Worm (Caenorhabditis elegans) whole organism, mixed stage, embryonic: ENCODE measurements around the gene M28.10.

Experiments used
- M03D4.4 ChIP-seq: sonication (generic microtip); optimal IDR thresholded peaks from 2 replicates; lab custom pipeline; 2017; ENCODE audit warnings: mild to moderate bottlenecking, missing genetic modification characterization, missing compliant biosample characterization
- bed-3 ChIP-seq: fragments of 200-800 bp; sonication (Bioruptor generic); optimal IDR thresholded peaks from 3 replicates; lab custom pipeline; 2018; ENCODE audit warnings: mild to moderate bottlenecking, missing genetic modification characterization, moderate library complexity, missing compliant biosample characterization
- blmp-1 ChIP-seq: fragments of 150-350 bp; optimal IDR thresholded peaks from 2 replicates; lab custom pipeline; 2014; ENCODE audit warnings: missing biosample characterization, missing genetic modification characterization
- ceh-39 ChIP-seq: fragments of 150-350 bp; optimal IDR thresholded peaks from 2 replicates; lab custom pipeline; 2014; ENCODE audit warnings: missing biosample characterization, missing genetic modification characterization
- ceh-83 ChIP-seq: fragments of 200-800 bp; sonication (Bioruptor generic); optimal IDR thresholded peaks from 2 replicates; lab custom pipeline; 2018; ENCODE audit warnings: mild to moderate bottlenecking, missing genetic modification characterization, missing compliant biosample characterization
- ces-1 ChIP-seq: fragments of 150-350 bp; optimal IDR thresholded peaks from 2 replicates; lab custom pipeline; 2014; ENCODE audit warnings: missing biosample characterization, missing genetic modification reagents, missing genetic modification characterization
- cnd-1 ChIP-seq: fragments of 200-800 bp; sonication (Bioruptor generic); optimal IDR thresholded peaks from 2 replicates; lab custom pipeline; 2018; ENCODE audit warnings: mild to moderate bottlenecking, missing genetic modification characterization, missing compliant biosample characterization
- drap-1 ChIP-seq: fragments of 200-800 bp; sonication (Bioruptor generic); optimal IDR thresholded peaks from 3 replicates; lab custom pipeline; 2018; ENCODE audit warnings: mild to moderate bottlenecking, missing genetic modification characterization, missing compliant biosample characterization
- elt-1 ChIP-seq: sonication (generic microtip); optimal IDR thresholded peaks from 2 replicates; lab custom pipeline; 2017; ENCODE audit warnings: missing genetic modification characterization, mild to moderate bottlenecking, missing compliant biosample characterization, antibody characterized with exemption, moderate library complexity, borderline replicate concordance; ENCODE audit not compliant: insufficient read depth
- elt-3 ChIP-seq: fragments of 150-350 bp; optimal IDR thresholded peaks from 2 replicates; lab custom pipeline; 2014; ENCODE audit warnings: missing biosample characterization, missing genetic modification characterization
- flh-1 ChIP-seq: fragments of 200-800 bp; sonication (Bioruptor generic); optimal IDR thresholded peaks from 2 replicates; lab custom pipeline; 2018; ENCODE audit warnings: mild to moderate bottlenecking, missing genetic modification characterization, moderate library complexity, missing compliant biosample characterization
- ham-2 ChIP-seq: fragments of 200-800 bp; sonication (Bioruptor generic); optimal IDR thresholded peaks from 2 replicates; lab custom pipeline; 2018; ENCODE audit warnings: mild to moderate bottlenecking, missing genetic modification characterization, missing compliant biosample characterization
- hlh-1 ChIP-seq: fragments of 150-350 bp; optimal IDR thresholded peaks from 2 replicates; lab custom pipeline; 2014; ENCODE audit warnings: missing biosample characterization, missing genetic modification reagents, missing genetic modification characterization
- lin-32 ChIP-seq: fragments of 200-800 bp; sonication (Bioruptor generic); optimal IDR thresholded peaks from 2 replicates; lab custom pipeline; 2018; ENCODE audit warnings: mild to moderate bottlenecking, missing genetic modification characterization, missing compliant biosample characterization
- lsy-2 ChIP-seq: fragments of 150-350 bp; optimal IDR thresholded peaks from 2 replicates; lab custom pipeline; 2014; ENCODE audit warnings: missing biosample characterization, missing genetic modification characterization
- mab-5 ChIP-seq: fragments of 150-350 bp; optimal IDR thresholded peaks from 2 replicates; lab custom pipeline; 2014; ENCODE audit warnings: missing biosample characterization, missing genetic modification characterization
- mep-1 ChIP-seq: fragments of 150-350 bp; optimal IDR thresholded peaks from 2 replicates; lab custom pipeline; 2017; ENCODE audit warnings: missing biosample characterization, missing genetic modification reagents, missing genetic modification characterization, inconsistent platforms
- mls-2 ChIP-seq: sonication (generic microtip); optimal IDR thresholded peaks from 2 replicates; lab custom pipeline; 2016; ENCODE audit warnings: mild to moderate bottlenecking, missing genetic modification characterization, moderate library complexity, missing compliant biosample characterization
- nhr-12 ChIP-seq: fragments of 150-350 bp; optimal IDR thresholded peaks from 2 replicates; lab custom pipeline; 2014; ENCODE audit warnings: missing biosample characterization, missing genetic modification characterization
- nhr-2 ChIP-seq: fragments of 150-350 bp; optimal IDR thresholded peaks from 2 replicates; lab custom pipeline; 2014; ENCODE audit warnings: missing biosample characterization, missing genetic modification characterization
- nhr-76 ChIP-seq: sonication (generic microtip); optimal IDR thresholded peaks from 2 replicates; lab custom pipeline; 2017; ENCODE audit warnings: missing biosample characterization, missing genetic modification characterization
- pha-4 ChIP-seq: fragments of 150-350 bp; optimal IDR thresholded peaks from 2 replicates; lab custom pipeline; 2018; ENCODE audit warnings: missing biosample characterization, missing genetic modification reagents, missing genetic modification characterization
- sem-2 ChIP-seq: fragments of 200-800 bp; sonication (Bioruptor generic); optimal IDR thresholded peaks from 2 replicates; lab custom pipeline; 2018; ENCODE audit warnings: mild to moderate bottlenecking, missing genetic modification characterization, missing compliant biosample characterization
- sptf-1 ChIP-seq: sonication (generic microtip); optimal IDR thresholded peaks from 2 replicates; lab custom pipeline; 2017; ENCODE audit warnings: mild to moderate bottlenecking, missing genetic modification characterization, moderate library complexity, missing compliant biosample characterization
- tbx-8 ChIP-seq: fragments of 200-800 bp; sonication (Bioruptor generic); optimal IDR thresholded peaks from 2 replicates; lab custom pipeline; 2018; ENCODE audit warnings: mild to moderate bottlenecking, missing genetic modification characterization, moderate library complexity, missing compliant biosample characterization
- unc-120 ChIP-seq: sonication (generic microtip); optimal IDR thresholded peaks from 2 replicates; lab custom pipeline; 2017; ENCODE audit warnings: missing genetic modification characterization, missing compliant biosample characterization; ENCODE audit not compliant: poor library complexity, severe bottlenecking
- unc-39 ChIP-seq: fragments of 150-350 bp; optimal IDR thresholded peaks from 2 replicates; lab custom pipeline; 2014; ENCODE audit warnings: missing biosample characterization, missing genetic modification characterization
- unc-62 ChIP-seq: fragments of 150-350 bp; optimal IDR thresholded peaks from 2 replicates; lab custom pipeline; 2014; ENCODE audit warnings: missing biosample characterization, missing genetic modification reagents, missing genetic modification characterization
- zip-8 ChIP-seq: fragments of 150-350 bp; optimal IDR thresholded peaks from 2 replicates; lab custom pipeline; 2014; ENCODE audit warnings: missing biosample characterization, missing genetic modification characterization
- ztf-11 ChIP-seq: fragments of 150-350 bp; optimal IDR thresholded peaks from 2 replicates; lab custom pipeline; 2014; ENCODE audit warnings: missing biosample characterization, missing genetic modification characterization

Gene M28.10

DNA sequence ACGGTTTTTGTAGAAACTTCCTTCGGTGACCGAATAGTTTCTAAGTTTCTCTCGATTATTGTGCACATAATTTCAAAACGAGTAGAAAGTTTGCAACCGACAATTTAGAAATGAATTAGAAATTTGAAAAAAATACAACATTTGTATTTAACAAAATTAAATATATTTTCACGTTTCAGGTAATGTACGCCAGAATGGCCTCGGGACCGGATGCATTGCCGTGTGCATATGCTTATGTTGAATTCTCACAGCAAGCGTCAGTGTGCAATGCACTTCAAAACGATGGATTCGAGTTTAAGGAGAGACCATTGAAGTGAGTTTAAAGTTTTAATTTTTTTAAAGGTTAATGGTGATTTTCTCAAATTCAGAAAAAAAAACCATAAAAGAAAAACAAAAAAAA lies 13.6 kb downstream of the M28.10 start, which contains the start of gene marc-2:
marc-2 (minus strand) TSS at position 101 of the 400 bp plus-strand sequence.
- TF ChIP-seq hlh-1 (tag; lab: Kevin White, UChicago), result no peak
- TF ChIP-seq tbx-8 (GFP tag; lab: Kevin White, UChicago), result no peak
- TF ChIP-seq ceh-39 (tag; lab: Kevin White, UChicago), result no peak
- no peak for TF ChIP-seq mab-5 (tag; lab: Kevin White, UChicago)
- TF ChIP-seq mls-2 (tag; lab: Kevin White, UChicago), result no peak
- TF ChIP-seq ztf-11 (tag; lab: Kevin White, UChicago), result no peak
- TF ChIP-seq sptf-1, result no peak
- TF ChIP-seq nhr-12 (tag; lab: Kevin White, UChicago), result no peak
- no peak for TF ChIP-seq nhr-76 (tag; lab: Kevin White, UChicago)
- TF ChIP-seq drap-1 (GFP tag; lab: Kevin White, UChicago), result no peak
- no peak for TF ChIP-seq unc-62 (GFP tag; lab: Kevin White, UChicago)
- no peak for TF ChIP-seq unc-39 (tag; lab: Kevin White, UChicago)
- no peak for TF ChIP-seq lsy-2
- TF ChIP-seq bed-3, result no peak
- TF ChIP-seq cnd-1 (tag; lab: Kevin White, UChicago), result no peak

- TF ChIP-seq unc-39 (tag; lab: Kevin White, UChicago) (no peak), mep-1 (tag; lab: Kevin White, UChicago) (no peak), mab-5 (tag; lab: Kevin White, UChicago) (no peak), sem-2 (GFP tag; lab: Kevin White, UChicago) (no peak), lsy-2 (no peak), elt-3 (tag; lab: Kevin White, UChicago) (no peak), nhr-2 (tag; lab: Kevin White, UChicago) (no peak), flh-1 (GFP tag; lab: Kevin White, UChicago) (no peak), ham-2 (no peak), sptf-1 (no peak), drap-1 (GFP tag; lab: Kevin White, UChicago) (no peak), pha-4 (tag; lab: Kevin White, UChicago) (no peak), ceh-83 (GFP tag; lab: Kevin White, UChicago) (no peak), M03D4.4 (tag; lab: Kevin White, UChicago) (no peak), lin-32 (GFP tag; lab: Kevin White, UChicago) (no peak), blmp-1 (tag; lab: Kevin White, UChicago) (no peak), unc-120 (tag; lab: Kevin White, UChicago) (no peak)
Measured at ce11 chrII:10661448-10662064, 14.2 kb downstream of the M28.10 start.

DNA sequence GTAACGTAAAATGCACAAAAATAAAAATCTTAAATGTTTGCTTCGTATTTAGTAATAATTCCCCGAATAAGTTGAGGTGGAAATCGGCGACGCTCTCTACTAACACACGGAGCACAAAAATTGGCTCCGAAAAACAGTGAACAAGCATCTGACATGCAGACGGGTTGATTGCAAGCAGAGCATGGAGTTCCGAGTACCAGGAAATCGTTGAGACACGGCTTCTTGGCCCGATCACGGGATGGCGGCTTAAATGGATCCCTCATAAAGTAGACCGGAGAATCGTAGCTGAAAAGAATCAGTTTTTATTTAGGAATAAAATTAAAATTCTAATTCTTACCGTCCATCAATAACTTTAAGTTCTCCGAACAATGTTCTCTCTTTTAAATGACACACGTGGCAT lies 15.0 kb downstream of the M28.10 start:
- TF ChIP-seq nhr-76 (tag; lab: Kevin White, UChicago) (no peak), ceh-83 (GFP tag; lab: Kevin White, UChicago) (peak; percentile 15)

DNA sequence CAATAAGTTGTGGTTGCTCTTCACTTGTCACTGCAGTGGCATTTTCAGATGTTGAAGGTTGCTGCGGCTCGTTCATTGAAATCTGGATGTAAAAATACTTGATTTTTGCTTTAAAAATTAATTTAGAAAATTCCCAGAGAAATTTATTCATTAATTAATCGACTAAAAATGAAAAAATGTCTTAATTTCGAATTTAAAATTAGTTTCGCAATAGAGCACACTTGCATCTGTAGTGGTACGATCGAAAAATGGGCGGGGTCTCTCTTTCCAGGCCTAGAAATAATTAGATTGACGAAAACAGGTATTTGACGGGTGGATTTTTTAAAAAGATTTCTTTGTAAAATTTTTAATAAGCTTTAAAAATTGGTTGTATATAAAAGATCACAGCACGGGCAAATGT lies 15.4 kb downstream of the M28.10 start, which contains the start of gene D2089.8:
D2089.8 (minus strand) TSS at position 84 of the 400 bp plus-strand sequence.
- TF ChIP-seq zip-8 (tag; lab: Kevin White, UChicago), result no peak
- peak; percentile 51 for TF ChIP-seq ceh-39 (tag; lab: Kevin White, UChicago)
- no peak for TF ChIP-seq bed-3
- peak; percentile 43 for TF ChIP-seq ces-1 (GFP tag; lab: Kevin White, UChicago)
- TF ChIP-seq, all 35 proteins: peak for 2

- no peak for TF ChIP-seq elt-3 (tag; lab: Kevin White, UChicago)
- TF ChIP-seq mep-1 (tag; lab: Kevin White, UChicago), result no peak
- no peak for TF ChIP-seq unc-39 (tag; lab: Kevin White, UChicago)
- no peak for TF ChIP-seq pha-4 (tag; lab: Kevin White, UChicago)
- TF ChIP-seq ceh-39 (tag; lab: Kevin White, UChicago), result no peak
- no peak for TF ChIP-seq drap-1 (GFP tag; lab: Kevin White, UChicago)
- TF ChIP-seq unc-62 (GFP tag; lab: Kevin White, UChicago), result no peak
- TF ChIP-seq M03D4.4 (tag; lab: Kevin White, UChicago), result no peak
- TF ChIP-seq elt-1 (tag; lab: Kevin White, UChicago), result no peak
- TF ChIP-seq ztf-11 (tag; lab: Kevin White, UChicago), result no peak
Measured at ce11 chrII:10665031-10665430, 17.7 kb downstream of the M28.10 start, which contains the start of gene D2089.3. D2089.3 (minus strand) TSS chrII:10665131.
